Fruit fly (Drosophila melanogaster): ENCODE measurements around the gene pasha.

pasha gene

DNA sequence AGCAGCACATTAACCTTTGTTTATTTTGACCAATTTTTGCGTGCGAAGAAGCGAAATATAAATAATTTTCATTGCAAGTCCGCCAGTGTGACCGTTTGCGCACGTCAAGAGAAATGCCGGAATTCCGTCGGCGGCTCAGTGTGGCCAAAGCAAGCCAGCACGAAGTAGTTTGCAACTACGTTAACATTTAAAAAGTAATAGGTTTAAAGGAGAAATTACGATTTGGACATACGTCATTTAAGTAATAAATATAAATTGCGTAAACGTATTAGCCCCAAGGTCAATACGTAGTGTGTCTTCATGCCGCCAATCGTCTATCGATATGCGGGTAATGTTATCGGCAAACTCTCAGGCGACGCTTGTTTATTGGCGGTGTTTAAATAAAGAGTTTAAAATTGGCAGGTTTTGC is 37.2 kb upstream of the pasha start, which contains the start of the genes pygo and rod (continued):
- TF ChIP-seq Hr51 (GFP tag; optimal IDR thresholded peaks at IDR 0.05), result peak in 1 of 2 experiments; percentile 5
- no peak for TF ChIP-seq Pdp1 (GFP tag; optimal IDR thresholded peaks at IDR 0.05)
- TF ChIP-seq Asciz (GFP tag; optimal IDR thresholded peaks at IDR 0.05), result no peak
- peak; percentile 20 for TF ChIP-seq Lhr (GFP tag; optimal IDR thresholded peaks at IDR 0.05)
- TF ChIP-seq CG13424 (tag; optimal IDR thresholded peaks at IDR 0.05), result peak; percentile 16
- TF ChIP-seq ftz-f1 (GFP tag; optimal IDR thresholded peaks at IDR 0.05), result peak; percentile 97
- TF ChIP-seq mld (GFP tag; IDR thresholded peaks at IDR 0.05; ENCODE audit: partially characterized antibody), result no peak
- TF ChIP-seq MBD-R2 (GFP tag; IDR thresholded peaks at IDR 0.05), result peak; percentile 84
- peak; percentile 25 for TF ChIP-seq CG4617 (GFP tag; optimal IDR thresholded peaks at IDR 0.05; ENCODE audit: borderline replicate concordance)
- TF ChIP-seq crp (GFP tag; optimal IDR thresholded peaks at IDR 0.05), result peak in 1 of 2 experiments; percentile 6
- peak; percentile 72 for TF ChIP-seq trem (tag; optimal IDR thresholded peaks at IDR 0.05)
- TF ChIP-seq Stat92E (GFP tag; optimal IDR thresholded peaks at IDR 0.05), result no peak
- TF ChIP-seq nmo (GFP tag; optimal IDR thresholded peaks at IDR 0.05), result peak; percentile 61
- TF ChIP-seq sug (tag; optimal IDR thresholded peaks at IDR 0.05), result no peak
- TF ChIP-seq CG9817 (tag; optimal IDR thresholded peaks at IDR 0.05), result no peak
- peak; percentile 57 for TF ChIP-seq amos (GFP tag; IDR thresholded peaks at IDR 0.05; ENCODE audit: partially characterized antibody)
- TF ChIP-seq p53 (GFP tag; optimal IDR thresholded peaks at IDR 0.05), result peak; percentile 39
- peak; percentile 6 for TF ChIP-seq bcd (GFP tag; optimal IDR thresholded peaks at IDR 0.05)
- TF ChIP-seq hb (GFP tag; IDR thresholded peaks at IDR 0.05; ENCODE audit: partially characterized antibody), result peak; percentile 72; the same call in 2 of the 3 replicates
- 0 out of 4 replicates have a peak, but pooled peaks have one; percentile 60 for TF ChIP-seq chinmo (GFP tag; IDR thresholded peaks at IDR 0.05; ENCODE audit: partially characterized antibody)
- TF ChIP-seq bab2 (GFP tag; optimal IDR thresholded peaks at IDR 0.05), result no peak
- TF ChIP-seq CG43689 (GFP tag; IDR thresholded peaks at IDR 0.05), result no peak
- peak; percentile 63; the same call in 2 of the 3 replicates for TF ChIP-seq CG6791 (GFP tag; IDR thresholded peaks at IDR 0.05; ENCODE audit: partially characterized antibody)
- TF ChIP-seq tna (GFP tag; IDR thresholded peaks at IDR 0.05; ENCODE audit: partially characterized antibody), result peak; percentile 51
- TF ChIP-seq CG9437 (GFP tag; optimal IDR thresholded peaks at IDR 0.05), result peak; percentile 98
- no peak for TF ChIP-seq HmgD (GFP tag; optimal IDR thresholded peaks at IDR 0.05)
- TF ChIP-seq Bgb (GFP tag; IDR thresholded peaks at IDR 0.05; ENCODE audit: partially characterized antibody), result peak; percentile 59; the same call in 1 of the 2 replicates
- TF ChIP-seq bigmax (GFP tag; optimal IDR thresholded peaks at IDR 0.05), result peak; percentile 46
- TF ChIP-seq stwl (tag; optimal IDR thresholded peaks at IDR 0.05), result peak; percentile 90
- TF ChIP-seq CG3838 (GFP tag; optimal IDR thresholded peaks at IDR 0.05), result no peak
- TF ChIP-seq Mad (GFP tag; optimal IDR thresholded peaks at IDR 0.05), result peak; percentile 15
- peak; percentile 67; the same call in 2 of the 3 replicates for TF ChIP-seq Opbp (GFP tag; IDR thresholded peaks at IDR 0.05; ENCODE audit: partially characterized antibody)
- no peak for TF ChIP-seq prd (optimal IDR thresholded peaks at IDR 0.05)
- 0 out of 3 replicates have a peak, but pooled peaks have one; percentile 5 for TF ChIP-seq prd (GFP tag; IDR thresholded peaks at IDR 0.05)
- 0 out of 2 replicates have a peak, but pooled peaks have one; percentile 17 for TF ChIP-seq ssp (GFP tag; IDR thresholded peaks at IDR 0.05)
- peak; percentile 66 for TF ChIP-seq HmgZ (tag; optimal IDR thresholded peaks at IDR 0.05)
- TF ChIP-seq hbn (GFP tag; IDR thresholded peaks at IDR 0.05; ENCODE audit: partially characterized antibody), result peak; percentile 52
- peak; percentile 30; the same call in 1 of the 3 replicates for TF ChIP-seq zen2 (GFP tag; IDR thresholded peaks at IDR 0.05; ENCODE audit: partially characterized antibody)
- TF ChIP-seq nerfin-2 (GFP tag; IDR thresholded peaks at IDR 0.05; ENCODE audit: partially characterized antibody), result peak; percentile 28; the same call in 1 of the 2 replicates
- peak; percentile 27 for TF ChIP-seq sens (GFP tag)
- TF ChIP-seq gfzf (GFP tag; optimal IDR thresholded peaks at IDR 0.05), result peak; percentile 90
- TF ChIP-seq CG33213 (GFP tag; optimal IDR thresholded peaks at IDR 0.05), result peak; percentile 34
- TF ChIP-seq bsh (GFP tag; optimal IDR thresholded peaks at IDR 0.05), result no peak
- TF ChIP-seq CG17186 (GFP tag; optimal IDR thresholded peaks at IDR 0.05), result peak; percentile 30
- peak; percentile 68 for TF ChIP-seq BEAF-32 (GFP tag; optimal IDR thresholded peaks at IDR 0.05)
- TF ChIP-seq CG1603 (tag; optimal IDR thresholded peaks at IDR 0.05), result peak; percentile 77
- TF ChIP-seq Elba2 (GFP tag; optimal IDR thresholded peaks at IDR 0.05), result peak; percentile 54

Data from whole organism, embryonic.